Worm (Caenorhabditis elegans) whole organism, L2 larva: Measurements from ENCODE around the gene ZK892.5.
A peak's percentile ranks its signal among the peaks of the same experiment; 100 is the strongest.

Experiments
- C34F6.9 ChIP-seq: fragments of 150-350 bp; optimal IDR thresholded peaks from 2 replicates; lab custom pipeline; 2014; ENCODE audit warnings: missing biosample characterization, missing genetic modification characterization
- F13H6.1 ChIP-seq: sonication (generic microtip); optimal IDR thresholded peaks from 2 replicates; lab custom pipeline; 2016; ENCODE audit warnings: missing genetic modification characterization, missing compliant biosample characterization
- Y55F3AM.14 ChIP-seq: fragments of 200-800 bp; sonication (Bioruptor generic); optimal IDR thresholded peaks from 2 replicates; lab custom pipeline; 2018; ENCODE audit warnings: mild to moderate bottlenecking, missing genetic modification characterization, missing compliant biosample characterization
- ZK546.5 ChIP-seq: sonication (generic microtip); optimal IDR thresholded peaks from 2 replicates; lab custom pipeline; 2017; ENCODE audit warnings: missing biosample characterization, missing genetic modification characterization
- ama-1 ChIP-seq: fragments of 150-350 bp; optimal IDR thresholded peaks from 2 replicates; lab custom pipeline; 2018; ENCODE audit warnings: inconsistent platforms
- blmp-1 ChIP-seq: sonication (generic microtip); optimal IDR thresholded peaks from 2 replicates; lab custom pipeline; 2017; ENCODE audit warnings: missing genetic modification characterization, mild to moderate bottlenecking, missing compliant biosample characterization, antibody characterized with exemption, moderate library complexity; ENCODE audit not compliant: insufficient read depth
- ceh-16 ChIP-seq: fragments of 150-350 bp; optimal IDR thresholded peaks from 2 replicates; lab custom pipeline; 2014; ENCODE audit warnings: missing biosample characterization, missing genetic modification characterization
- ceh-82 ChIP-seq: fragments of 150-350 bp; optimal IDR thresholded peaks from 2 replicates; lab custom pipeline; 2014; ENCODE audit warnings: missing biosample characterization, missing genetic modification characterization
- crh-2 ChIP-seq: sonication (generic microtip); optimal IDR thresholded peaks from 2 replicates; lab custom pipeline; 2017; ENCODE audit warnings: missing biosample characterization, missing genetic modification characterization
- dmd-4 ChIP-seq: sonication (generic microtip); optimal IDR thresholded peaks from 2 replicates; lab custom pipeline; 2017; ENCODE audit warnings: missing biosample characterization, missing genetic modification characterization
- egl-27 ChIP-seq: sonication (generic microtip); optimal IDR thresholded peaks from 3 replicates; lab custom pipeline; 2017; ENCODE audit warnings: missing biosample characterization, missing genetic modification reagents, missing genetic modification characterization
- elt-1 ChIP-seq: fragments of 150-350 bp; optimal IDR thresholded peaks from 2 replicates; lab custom pipeline; 2014; ENCODE audit warnings: missing biosample characterization, missing genetic modification characterization
- elt-3 ChIP-seq: sonication (generic microtip); optimal IDR thresholded peaks from 2 replicates; lab custom pipeline; 2017; ENCODE audit warnings: missing biosample characterization, missing genetic modification characterization
- fos-1 ChIP-seq: fragments of 150-350 bp; optimal IDR thresholded peaks from 2 replicates; lab custom pipeline; 2014; ENCODE audit warnings: missing biosample characterization, missing genetic modification characterization
- gmeb-1 ChIP-seq: fragments of 150-350 bp; optimal IDR thresholded peaks from 2 replicates; lab custom pipeline; 2014; ENCODE audit warnings: missing biosample characterization, missing genetic modification characterization
- lin-11 ChIP-seq: fragments of 150-350 bp; sonication (generic microtip); optimal IDR thresholded peaks from 2 replicates; lab custom pipeline; 2014; ENCODE audit warnings: missing biosample characterization, missing genetic modification characterization, inconsistent platforms, mixed read lengths
- lin-13 ChIP-seq: fragments of 150-350 bp; optimal IDR thresholded peaks from 2 replicates; lab custom pipeline; 2014; ENCODE audit warnings: missing biosample characterization, missing genetic modification reagents, missing genetic modification characterization
- lin-39 ChIP-seq: fragments of 150-350 bp; optimal IDR thresholded peaks from 2 replicates; lab custom pipeline; 2014; ENCODE audit warnings: missing biosample characterization, missing genetic modification reagents, missing genetic modification characterization
- mab-5 ChIP-seq: fragments of 150-350 bp; optimal IDR thresholded peaks from 2 replicates; lab custom pipeline; 2014; ENCODE audit warnings: missing biosample characterization, missing genetic modification characterization
- mdl-1 ChIP-seq, 2 experiments: fragments of 150-350 bp in 1 of 2; sonication (generic microtip) in 1 of 2; optimal IDR thresholded peaks; 2 replicates each; lab custom pipeline; 2017; ENCODE audit warnings: missing biosample characterization in 2 of 2, missing genetic modification characterization in 2 of 2
- nhr-10 ChIP-seq: sonication (generic microtip); optimal IDR thresholded peaks from 2 replicates; lab custom pipeline; 2017; ENCODE audit warnings: missing biosample characterization, missing genetic modification characterization
- nhr-129 ChIP-seq: fragments of 150-350 bp; optimal IDR thresholded peaks from 2 replicates; lab custom pipeline; 2014; ENCODE audit warnings: missing biosample characterization, missing genetic modification characterization
- nhr-21 ChIP-seq: fragments of 150-350 bp; optimal IDR thresholded peaks from 2 replicates; lab custom pipeline; 2014; ENCODE audit warnings: missing biosample characterization, missing genetic modification characterization
- nhr-23 ChIP-seq: fragments of 150-350 bp; optimal IDR thresholded peaks from 2 replicates; lab custom pipeline; 2014; ENCODE audit warnings: missing biosample characterization, missing genetic modification reagents, missing genetic modification characterization
- nhr-237 ChIP-seq: fragments of 150-350 bp; optimal IDR thresholded peaks from 2 replicates; lab custom pipeline; 2014; ENCODE audit warnings: missing biosample characterization, missing genetic modification characterization
- nhr-25 ChIP-seq: fragments of 150-350 bp; sonication (generic microtip); optimal IDR thresholded peaks from 3 replicates; lab custom pipeline; 2014; ENCODE audit warnings: missing biosample characterization, missing genetic modification characterization
- nhr-77 ChIP-seq: fragments of 150-350 bp; optimal IDR thresholded peaks from 2 replicates; lab custom pipeline; 2014; ENCODE audit warnings: missing biosample characterization, missing genetic modification characterization
- peb-1 ChIP-seq: fragments of 150-350 bp; optimal IDR thresholded peaks from 2 replicates; lab custom pipeline; 2014; ENCODE audit warnings: missing biosample characterization, missing genetic modification characterization
- sma-3 ChIP-seq: sonication (generic microtip); optimal IDR thresholded peaks from 2 replicates; lab custom pipeline; 2016; ENCODE audit warnings: missing genetic modification reagents, missing genetic modification characterization, missing compliant biosample characterization
- sma-9 ChIP-seq, 2 experiments: fragments of 150-350 bp in 1 of 2; sonication (generic microtip) in 1 of 2; optimal IDR thresholded peaks; 2 replicates each; lab custom pipeline; 2014 to 2016; ENCODE audit warnings: missing genetic modification characterization in 2 of 2, mild to moderate bottlenecking in 1 of 2, missing biosample characterization in 1 of 2, missing compliant biosample characterization in 1 of 2, missing genetic modification reagents in 1 of 2, moderate library complexity in 1 of 2
- snpc-4 ChIP-seq: fragments of 150-350 bp; optimal IDR thresholded peaks from 2 replicates; lab custom pipeline; 2014; ENCODE audit warnings: missing biosample characterization, missing genetic modification characterization
- unc-39 ChIP-seq: fragments of 150-350 bp; optimal IDR thresholded peaks from 2 replicates; lab custom pipeline; 2014; ENCODE audit warnings: missing biosample characterization, missing genetic modification characterization
- unc-62 ChIP-seq: fragments of 150-350 bp; optimal IDR thresholded peaks from 2 replicates; lab custom pipeline; 2014; ENCODE audit warnings: missing biosample characterization, missing genetic modification reagents, missing genetic modification characterization
- ztf-11 ChIP-seq: sonication (generic microtip); optimal IDR thresholded peaks from 2 replicates; lab custom pipeline; 2017; ENCODE audit warnings: missing biosample characterization, missing genetic modification characterization
- ztf-4 ChIP-seq: fragments of 150-350 bp; optimal IDR thresholded peaks from 2 replicates; lab custom pipeline; 2014; ENCODE audit warnings: missing biosample characterization, missing genetic modification characterization

Gene ZK892.5

ce11 chrII:9990812-9991211 lies 17.2 kb upstream of the ZK892.5 start, which contains the start of gene lec-3:
Gene lec-3 (plus strand): TSS chrII:9991112.
- TF ChIP-seq snpc-4 (tag; lab: Kevin White, UChicago), result no peak
- no peak for TF ChIP-seq nhr-21 (tag; lab: Kevin White, UChicago)
- no peak for TF ChIP-seq sma-3 (GFP tag; lab: Kevin White, UChicago)
- TF ChIP-seq fos-1 (tag; lab: Kevin White, UChicago), result no peak

ce11 chrII:9992474-9992873 lies 15.5 kb upstream of the ZK892.5 start:
- no peak for TF ChIP-seq nhr-77
- TF ChIP-seq sma-9 (GFP tag; optimal IDR thresholded peaks at IDR 0.05; lab: Kevin White, UChicago), result peak; percentile 22
- TF ChIP-seq sma-9 (tag; optimal IDR thresholded peaks at IDR 0.05; lab: Kevin White, UChicago), result no peak
- TF ChIP-seq fos-1 (tag; lab: Kevin White, UChicago), result no peak
- no peak for TF ChIP-seq blmp-1 (tag; lab: Kevin White, UChicago)
- no peak for TF ChIP-seq crh-2 (tag; lab: Kevin White, UChicago)
- no peak for TF ChIP-seq nhr-129 (tag; lab: Kevin White, UChicago)
- no peak for TF ChIP-seq elt-3 (tag; lab: Kevin White, UChicago)
- TF ChIP-seq snpc-4 (tag; lab: Kevin White, UChicago), result no peak
- no peak for TF ChIP-seq ztf-11 (tag; lab: Kevin White, UChicago)
- TF ChIP-seq egl-27 (tag; lab: Kevin White, UChicago), result no peak
- TF ChIP-seq ceh-82, result no peak
- TF ChIP-seq elt-1 (tag; lab: Kevin White, UChicago), result no peak
- no peak for TF ChIP-seq nhr-21 (tag; lab: Kevin White, UChicago)
- no peak for TF ChIP-seq nhr-25 (tag; lab: Kevin White, UChicago)
- peak; percentile 38 for TF ChIP-seq F13H6.1 (tag; lab: Kevin White, UChicago)
- no peak for TF ChIP-seq mdl-1 (tag; optimal IDR thresholded peaks at IDR 0.05; lab: Kevin White, UChicago)

ce11 chrII:9994679-9995078 lies 13.3 kb upstream of the ZK892.5 start:
- TF ChIP-seq Y55F3AM.14 (no peak), unc-62 (GFP tag; lab: Kevin White, UChicago) (no peak), ceh-16 (tag; lab: Kevin White, UChicago) (no peak), dmd-4 (tag; lab: Kevin White, UChicago) (no peak), C34F6.9 (tag; lab: Kevin White, UChicago) (no peak), peb-1 (tag; lab: Kevin White, UChicago) (no peak), elt-3 (tag; lab: Kevin White, UChicago) (no peak), fos-1 (tag; lab: Kevin White, UChicago) (no peak), ztf-11 (tag; lab: Kevin White, UChicago) (no peak), ceh-82 (no peak), lin-39 (no peak), nhr-237 (tag; lab: Kevin White, UChicago) (no peak), lin-11 (no peak), ztf-4 (tag; lab: Kevin White, UChicago) (no peak), nhr-77 (no peak), nhr-25 (tag; lab: Kevin White, UChicago) (no peak), lin-13 (GFP tag; lab: Kevin White, UChicago) (no peak), egl-27 (tag; lab: Kevin White, UChicago) (no peak)

ce11 chrII:10001065-10001464 lies 7.0 kb upstream of the ZK892.5 start, which contains the start of gene nlt-1:
Gene nlt-1 (minus strand): TSS chrII:10001142.
- no peak for TF ChIP-seq C34F6.9 (tag; lab: Kevin White, UChicago)
- TF ChIP-seq unc-39 (tag; lab: Kevin White, UChicago), result no peak
- TF ChIP-seq gmeb-1 (tag; lab: Kevin White, UChicago), result peak; percentile 60
- TF ChIP-seq sma-9 (GFP tag; optimal IDR thresholded peaks at IDR 0.05; lab: Kevin White, UChicago), result peak; percentile 40
- TF ChIP-seq sma-9 (tag; optimal IDR thresholded peaks at IDR 0.05; lab: Kevin White, UChicago), result no peak
- peak; percentile 5 for TF ChIP-seq egl-27 (tag; lab: Kevin White, UChicago)
- peak; percentile 88 for TF ChIP-seq fos-1 (tag; lab: Kevin White, UChicago)
- TF ChIP-seq lin-11, result no peak
- TF ChIP-seq ztf-11 (tag; lab: Kevin White, UChicago), result no peak
- TF ChIP-seq F13H6.1 (tag; lab: Kevin White, UChicago), result peak; percentile 58
- TF ChIP-seq mab-5 (tag; lab: Kevin White, UChicago), result no peak
- TF ChIP-seq crh-2 (tag; lab: Kevin White, UChicago), result peak; percentile 46
- no peak for TF ChIP-seq ZK546.5 (tag; lab: Kevin White, UChicago)

- TF ChIP-seq nhr-10 (tag; lab: Kevin White, UChicago) (no peak), C34F6.9 (tag; lab: Kevin White, UChicago) (no peak), nhr-129 (tag; lab: Kevin White, UChicago) (no peak), blmp-1 (tag; lab: Kevin White, UChicago) (no peak), nhr-23 (no peak), ama-1 (lab: Kevin White, UChicago) (no peak), mab-5 (tag; lab: Kevin White, UChicago) (no peak), fos-1 (tag; lab: Kevin White, UChicago) (no peak), peb-1 (tag; lab: Kevin White, UChicago) (no peak)
Measured at ce11 chrII:10001546-10001945, 6.5 kb upstream of the ZK892.5 start, which contains the start of gene ZK892.3. Gene ZK892.3 (plus strand): TSS chrII:10001846.
